Worm (Caenorhabditis elegans): ENCODE measurements around the gene ints-9.

Gene ints-9

ce11 chrV:7587637-7588036, 12.0 kb downstream of the ints-9 start, which contains the start of the genes F19F10.11 and C50E3.5:
Gene F19F10.11, minus strand, starts transcription at chrV:7587704.
Gene C50E3.5, plus strand, starts transcription at chrV:7587996.
- TF ChIP-seq lsy-2 (tag; optimal IDR thresholded peaks at IDR 0.05) = peak; percentile 5
- TF ChIP-seq sem-2 (GFP tag; optimal IDR thresholded peaks at IDR 0.05) = no peak
- peak; percentile 52 for TF ChIP-seq mep-1 (tag; optimal IDR thresholded peaks at IDR 0.05)
- peak; percentile 20 for TF ChIP-seq ces-1 (GFP tag; optimal IDR thresholded peaks at IDR 0.05)

- TF ChIP-seq unc-39 (tag; optimal IDR thresholded peaks at IDR 0.05) = no peak
- TF ChIP-seq blmp-1 (tag; optimal IDR thresholded peaks at IDR 0.05) = no peak
- no peak for TF ChIP-seq unc-120 (tag; optimal IDR thresholded peaks at IDR 0.05; ENCODE audit: poor library complexity, severe bottlenecking)
- no peak for TF ChIP-seq nhr-2 (tag; optimal IDR thresholded peaks at IDR 0.05)
- TF ChIP-seq M03D4.4 (tag; optimal IDR thresholded peaks at IDR 0.05) = no peak
- TF ChIP-seq lin-13 (tag; optimal IDR thresholded peaks at IDR 0.05) = no peak
- no peak for TF ChIP-seq elt-3 (tag; optimal IDR thresholded peaks at IDR 0.05)
- no peak for TF ChIP-seq nhr-237 (tag; optimal IDR thresholded peaks at IDR 0.05)
- no peak for TF ChIP-seq ham-2 (GFP tag; optimal IDR thresholded peaks at IDR 0.05)
- no peak for TF ChIP-seq bed-3 (GFP tag; optimal IDR thresholded peaks at IDR 0.05)
- no peak for TF ChIP-seq elt-1 (tag; optimal IDR thresholded peaks at IDR 0.05; ENCODE audit: borderline replicate concordance, insufficient read depth)
- TF ChIP-seq zip-8 (tag; optimal IDR thresholded peaks at IDR 0.05) = no peak
- no peak for TF ChIP-seq tbx-8 (GFP tag; optimal IDR thresholded peaks at IDR 0.05)
- no peak for TF ChIP-seq hlh-1 (tag; optimal IDR thresholded peaks at IDR 0.05)
- TF ChIP-seq sptf-1 (tag; optimal IDR thresholded peaks at IDR 0.05) = no peak
- TF ChIP-seq cnd-1 (tag; optimal IDR thresholded peaks at IDR 0.05) = no peak
Observed at ce11 chrV:7590454-7590853, 14.9 kb downstream of the ints-9 start, which contains the start of gene C50E3.6. Gene C50E3.6, minus strand, starts transcription at chrV:7590554.

ce11 chrV:7595132-7595531, 19.5 kb downstream of the ints-9 start:
- TF ChIP-seq hlh-1 (tag; optimal IDR thresholded peaks at IDR 0.05) (no peak), drap-1 (GFP tag; optimal IDR thresholded peaks at IDR 0.05) (no peak), lin-13 (tag; optimal IDR thresholded peaks at IDR 0.05) (no peak), flh-1 (GFP tag; optimal IDR thresholded peaks at IDR 0.05) (no peak), zip-8 (tag; optimal IDR thresholded peaks at IDR 0.05) (no peak), nhr-2 (tag; optimal IDR thresholded peaks at IDR 0.05) (no peak), elt-3 (tag; optimal IDR thresholded peaks at IDR 0.05) (no peak), lin-32 (GFP tag; optimal IDR thresholded peaks at IDR 0.05) (no peak), pha-4 (tag; optimal IDR thresholded peaks at IDR 0.05) (no peak), blmp-1 (tag; optimal IDR thresholded peaks at IDR 0.05) (no peak), bed-3 (GFP tag; optimal IDR thresholded peaks at IDR 0.05) (no peak), ztf-11 (tag; optimal IDR thresholded peaks at IDR 0.05) (no peak)

- TF ChIP-seq nhr-76 (tag; optimal IDR thresholded peaks at IDR 0.05) = no peak
Observed at ce11 chrV:7598269-7598668, 22.7 kb downstream of the ints-9 start, which contains the start of gene C50E3.7. Gene C50E3.7, minus strand, starts transcription at chrV:7598369.

- TF ChIP-seq lsy-2 (tag; optimal IDR thresholded peaks at IDR 0.05) = no peak
- TF ChIP-seq sem-2 (GFP tag; optimal IDR thresholded peaks at IDR 0.05) = no peak
- no peak for TF ChIP-seq nhr-237 (tag; optimal IDR thresholded peaks at IDR 0.05)
- TF ChIP-seq unc-39 (tag; optimal IDR thresholded peaks at IDR 0.05) = no peak
- no peak for TF ChIP-seq zip-8 (tag; optimal IDR thresholded peaks at IDR 0.05)
- no peak for TF ChIP-seq snpc-4 (tag; optimal IDR thresholded peaks at IDR 0.05)
- no peak for TF ChIP-seq mab-5 (tag; optimal IDR thresholded peaks at IDR 0.05)
- no peak for TF ChIP-seq blmp-1 (tag; optimal IDR thresholded peaks at IDR 0.05)
- no peak for TF ChIP-seq M03D4.4 (tag; optimal IDR thresholded peaks at IDR 0.05)
- TF ChIP-seq mep-1 (tag; optimal IDR thresholded peaks at IDR 0.05) = no peak
- TF ChIP-seq flh-1 (GFP tag; optimal IDR thresholded peaks at IDR 0.05) = no peak
- TF ChIP-seq hlh-1 (tag; optimal IDR thresholded peaks at IDR 0.05) = no peak
- TF ChIP-seq lin-13 (tag; optimal IDR thresholded peaks at IDR 0.05) = no peak
- no peak for TF ChIP-seq elt-3 (tag; optimal IDR thresholded peaks at IDR 0.05)
- no peak for TF ChIP-seq cnd-1 (tag; optimal IDR thresholded peaks at IDR 0.05)
- TF ChIP-seq nhr-76 (tag; optimal IDR thresholded peaks at IDR 0.05) = no peak
- TF ChIP-seq lin-32 (GFP tag; optimal IDR thresholded peaks at IDR 0.05) = no peak
- TF ChIP-seq mls-2 (tag; optimal IDR thresholded peaks at IDR 0.05) = no peak
- TF ChIP-seq ceh-43 (GFP tag; optimal IDR thresholded peaks at IDR 0.05) = no peak
- TF ChIP-seq ceh-39 (tag; optimal IDR thresholded peaks at IDR 0.05) = no peak
Observed at ce11 chrV:7600149-7600548, 24.5 kb downstream of the ints-9 start, which contains the start of gene C50E3.9. Gene C50E3.9, minus strand, starts transcription at chrV:7600249.
